Worm (Caenorhabditis elegans): ENCODE measurements around the gene dhs-9.
A peak's percentile ranks its signal among the peaks of the same experiment; 100 is the strongest.

The dhs-9 gene

DNA sequence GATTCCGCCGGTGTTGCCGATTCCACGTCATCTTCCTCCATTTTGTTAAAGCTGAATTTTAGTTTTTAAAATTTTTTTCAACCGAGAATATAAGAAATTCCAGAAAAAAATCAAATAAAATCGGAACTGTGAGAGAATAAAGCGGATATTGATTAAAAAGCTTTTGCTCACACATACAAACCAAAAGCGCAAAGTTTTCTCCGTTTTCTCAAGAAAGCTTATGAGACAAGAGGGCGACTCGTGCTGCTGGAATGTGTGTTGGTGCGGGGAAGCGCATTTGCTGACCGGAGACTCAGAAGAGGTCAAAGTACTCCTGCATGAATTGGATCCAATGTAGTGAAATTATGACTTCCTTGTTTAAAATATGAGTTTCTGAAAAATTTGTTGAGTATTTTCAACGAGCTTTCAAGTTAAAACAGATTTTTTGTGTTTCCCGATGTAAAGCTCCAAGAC is 12.1 kb upstream of the dhs-9 start, which contains the start of gene paqr-2:
Gene paqr-2 (minus strand): TSS at position 51 of the 453 bp plus-strand sequence.
- TF ChIP-seq W03F9.2 (tag; optimal IDR thresholded peaks at IDR 0.05) = no peak
- no peak for TF ChIP-seq dao-5 (tag; optimal IDR thresholded peaks at IDR 0.05)
- TF ChIP-seq him-1 (tag; optimal IDR thresholded peaks at IDR 0.05) = no peak

DNA sequence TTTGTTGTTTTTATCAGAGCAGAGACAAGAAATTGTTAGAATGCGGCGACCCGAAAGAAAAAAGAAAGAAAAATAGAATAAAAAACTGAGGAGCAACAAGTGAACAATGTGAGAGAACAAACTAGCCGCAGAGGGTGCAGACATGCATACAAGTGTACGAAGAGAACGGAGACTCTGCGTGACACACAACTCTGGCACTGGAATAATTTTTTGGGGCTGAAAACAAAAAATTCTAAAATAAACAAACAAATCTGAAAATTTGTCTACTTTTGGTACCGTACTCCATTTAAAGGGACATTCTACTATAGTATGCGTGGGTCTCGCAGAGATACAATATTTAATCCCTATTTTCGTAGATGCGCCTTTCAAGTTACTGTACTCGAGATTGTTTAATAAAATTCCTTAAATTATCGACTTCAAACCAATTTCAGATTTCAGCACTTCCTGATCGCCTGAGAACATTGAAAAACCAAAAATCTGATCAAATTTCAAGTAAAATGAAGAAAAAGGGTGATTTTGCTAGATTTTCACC is 7.2 kb upstream of the dhs-9 start:
- TF ChIP-seq him-1 (tag; optimal IDR thresholded peaks at IDR 0.05) (no peak), dao-5 (tag; optimal IDR thresholded peaks at IDR 0.05) (no peak), W03F9.2 (tag; optimal IDR thresholded peaks at IDR 0.05) (no peak)

DNA sequence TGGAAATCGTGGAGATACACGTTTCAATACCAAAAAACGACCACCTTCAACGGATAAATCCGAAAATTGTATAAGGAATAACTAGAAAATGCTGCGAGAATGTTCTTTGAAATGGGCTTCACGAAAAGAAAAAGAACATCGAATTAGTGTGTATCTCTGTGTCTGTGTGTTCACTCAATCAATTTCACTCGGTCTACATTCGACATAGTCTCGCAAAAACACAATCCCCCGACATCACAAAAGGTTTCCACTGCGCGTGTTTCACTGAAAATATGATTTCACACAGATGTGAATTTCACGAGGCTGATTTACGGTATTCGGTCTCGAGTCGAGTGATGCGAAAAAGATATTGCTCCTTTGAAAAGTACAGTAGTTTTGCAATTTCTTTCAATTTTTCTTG is 5.9 kb upstream of the dhs-9 start:
- TF ChIP-seq dao-5 (tag; optimal IDR thresholded peaks at IDR 0.05) (no peak), him-1 (tag; optimal IDR thresholded peaks at IDR 0.05) (no peak), W03F9.2 (tag; optimal IDR thresholded peaks at IDR 0.05) (no peak)

DNA sequence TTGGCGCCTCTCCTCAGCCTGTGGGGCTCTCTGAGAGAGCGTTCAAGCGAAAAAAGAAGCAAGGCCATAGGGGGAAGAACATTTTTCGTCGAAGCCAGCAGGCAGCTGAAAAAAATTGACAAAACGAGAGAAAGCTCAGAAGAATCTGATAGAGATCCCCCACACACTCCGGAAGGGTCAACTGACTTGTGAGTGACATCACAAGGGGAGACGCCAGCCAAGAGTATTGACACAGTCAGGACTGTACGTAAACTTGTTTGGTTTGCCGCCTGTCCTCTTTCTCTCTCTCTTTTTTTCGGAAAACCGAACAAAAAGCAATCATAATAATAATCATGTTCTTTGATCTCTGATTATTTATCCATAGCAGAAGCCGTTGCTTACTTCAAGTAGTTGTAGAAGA is 5.0 kb upstream of the dhs-9 start:
- TF ChIP-seq dao-5 (tag; optimal IDR thresholded peaks at IDR 0.05) = no peak
- TF ChIP-seq W03F9.2 (tag; optimal IDR thresholded peaks at IDR 0.05) = no peak
- no peak for TF ChIP-seq him-1 (tag; optimal IDR thresholded peaks at IDR 0.05)

DNA sequence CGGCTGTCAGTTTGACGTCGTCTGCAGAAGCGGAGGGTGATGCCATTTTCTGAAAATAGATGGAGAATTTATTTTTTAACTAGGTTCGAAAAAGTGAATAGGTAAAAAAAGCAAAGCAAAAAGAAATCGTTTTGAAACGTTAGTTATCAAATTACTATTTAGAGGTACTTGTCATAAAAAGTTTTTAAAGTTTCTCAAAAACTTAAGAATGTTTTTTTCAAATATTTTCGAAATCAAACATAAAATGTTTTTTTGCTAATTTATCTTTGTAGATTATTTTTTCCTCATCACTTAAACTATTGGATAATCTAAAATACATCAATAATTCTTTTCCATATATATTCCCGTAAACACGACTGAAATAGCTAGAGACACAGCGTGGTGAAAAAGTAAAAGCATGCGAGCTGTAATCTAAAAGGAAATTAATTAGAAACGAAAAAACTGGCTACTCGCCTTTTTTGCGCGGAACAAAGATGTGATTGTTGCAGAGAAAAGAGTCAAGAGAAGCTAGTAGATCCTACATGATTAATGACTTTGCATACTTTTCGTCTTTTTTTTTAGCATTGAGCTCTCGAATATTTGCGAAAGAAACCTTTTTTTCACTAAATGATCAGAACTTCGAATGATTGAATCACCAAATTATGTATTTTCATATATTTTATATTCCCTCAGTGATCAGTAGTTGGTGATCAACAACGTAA is 3.5 kb upstream of the dhs-9 start, which contains the start of gene szy-2:
Gene szy-2 (minus strand): TSS at position 51 of the 701 bp plus-strand sequence.
- TF ChIP-seq W03F9.2 (tag; optimal IDR thresholded peaks at IDR 0.05) (no peak), dao-5 (tag; optimal IDR thresholded peaks at IDR 0.05) (no peak), him-1 (tag; optimal IDR thresholded peaks at IDR 0.05) (no peak)

DNA sequence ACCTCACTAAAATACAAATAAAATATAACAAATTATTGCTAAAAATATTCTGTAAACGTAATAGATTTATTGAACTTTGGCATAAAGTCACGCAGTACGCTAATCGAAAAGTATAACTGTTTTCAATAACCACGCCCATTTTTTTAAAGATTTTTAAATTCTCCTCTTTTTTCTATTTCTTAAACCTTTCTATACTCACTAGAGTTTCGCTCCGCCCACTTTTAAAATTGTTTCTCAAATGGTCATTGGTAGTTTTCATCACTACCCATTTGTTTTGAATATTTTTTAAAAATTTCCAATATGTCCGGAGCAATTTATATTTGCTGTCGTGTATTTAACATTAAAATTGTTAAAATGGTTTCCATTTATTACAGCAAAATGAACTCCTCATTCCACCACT is 5.9 kb downstream of the dhs-9 start, which contains the start of gene Y32H12A.1:
Gene Y32H12A.1 (plus strand): TSS at position 301 of the 400 bp plus-strand sequence.
- TF ChIP-seq W03F9.2 (tag; optimal IDR thresholded peaks at IDR 0.05) (no peak), dao-5 (tag; optimal IDR thresholded peaks at IDR 0.05) (no peak), him-1 (tag; optimal IDR thresholded peaks at IDR 0.05) (no peak)

DNA sequence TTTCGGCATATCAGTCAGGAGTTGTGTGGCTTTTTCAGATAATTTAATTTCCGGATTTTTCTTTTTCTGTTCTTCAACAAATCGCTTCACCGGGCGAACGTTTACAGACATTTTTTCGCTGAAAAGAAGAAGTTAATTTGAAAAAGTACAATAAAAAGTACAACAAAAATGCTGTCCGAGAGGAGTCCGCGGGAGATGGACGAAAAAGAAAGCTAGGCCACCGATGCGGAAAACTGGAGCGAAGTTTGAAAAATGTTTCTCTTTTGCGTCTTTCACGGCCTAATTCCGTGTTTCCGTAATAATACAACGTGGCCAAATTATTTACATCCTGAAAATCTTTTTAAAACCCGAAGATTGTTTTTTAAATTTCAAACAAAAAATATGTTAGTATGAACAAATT is 18.6 kb downstream of the dhs-9 start, which contains the start of gene thoc-5:
Gene thoc-5 (minus strand): TSS at position 152 of the 400 bp plus-strand sequence.
- TF ChIP-seq him-1 (tag; optimal IDR thresholded peaks at IDR 0.05) (peak; percentile 18), dao-5 (tag; optimal IDR thresholded peaks at IDR 0.05) (no peak), W03F9.2 (tag; optimal IDR thresholded peaks at IDR 0.05) (peak; percentile 70)

DNA sequence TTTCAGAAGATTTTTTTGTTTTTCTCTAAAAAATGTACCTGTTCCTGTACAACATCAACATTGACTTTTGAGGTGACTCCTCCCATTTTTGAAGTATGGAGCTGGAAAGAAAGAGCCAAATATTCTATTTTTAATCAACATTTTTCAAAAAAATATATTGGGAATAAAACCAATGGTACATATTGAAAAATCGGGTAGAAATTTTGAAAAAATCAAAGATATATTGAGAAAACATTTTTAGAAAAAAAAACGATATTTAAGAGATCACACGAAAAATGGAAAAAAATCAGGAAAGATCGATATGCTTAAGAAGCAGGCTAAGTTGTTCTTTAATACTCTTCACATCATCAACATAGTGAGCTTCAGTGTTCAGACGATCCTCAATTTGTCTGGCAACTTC is 21.8 kb downstream of the dhs-9 start, which contains the start of gene glrx-21:
Gene glrx-21 (minus strand): TSS at position 101 of the 400 bp plus-strand sequence.
- TF ChIP-seq dao-5 (tag; optimal IDR thresholded peaks at IDR 0.05) (no peak), W03F9.2 (tag; optimal IDR thresholded peaks at IDR 0.05) (no peak), him-1 (tag; optimal IDR thresholded peaks at IDR 0.05) (no peak)

DNA sequence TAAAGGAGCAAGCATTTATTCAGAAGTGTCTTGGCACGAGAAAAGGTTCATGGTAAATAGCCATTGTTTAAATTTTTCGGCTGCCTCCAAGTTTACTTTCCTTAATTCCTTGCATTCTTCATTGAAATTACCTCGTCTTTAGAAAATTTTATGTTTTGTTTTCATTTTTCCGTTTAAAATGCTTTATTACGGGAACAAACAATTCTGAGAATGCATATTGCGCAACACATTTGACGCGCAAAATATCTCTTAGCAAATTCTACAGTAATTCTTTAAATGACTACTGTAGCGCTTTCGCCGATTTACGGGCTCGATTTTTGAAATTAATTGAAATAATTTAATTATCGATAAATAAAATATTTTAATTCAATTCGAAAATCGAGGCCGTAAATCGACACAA is 23.3 kb downstream of the dhs-9 start:
- TF ChIP-seq W03F9.2 (tag; optimal IDR thresholded peaks at IDR 0.05) (no peak), dao-5 (tag; optimal IDR thresholded peaks at IDR 0.05) (no peak), him-1 (tag; optimal IDR thresholded peaks at IDR 0.05) (no peak)

DNA sequence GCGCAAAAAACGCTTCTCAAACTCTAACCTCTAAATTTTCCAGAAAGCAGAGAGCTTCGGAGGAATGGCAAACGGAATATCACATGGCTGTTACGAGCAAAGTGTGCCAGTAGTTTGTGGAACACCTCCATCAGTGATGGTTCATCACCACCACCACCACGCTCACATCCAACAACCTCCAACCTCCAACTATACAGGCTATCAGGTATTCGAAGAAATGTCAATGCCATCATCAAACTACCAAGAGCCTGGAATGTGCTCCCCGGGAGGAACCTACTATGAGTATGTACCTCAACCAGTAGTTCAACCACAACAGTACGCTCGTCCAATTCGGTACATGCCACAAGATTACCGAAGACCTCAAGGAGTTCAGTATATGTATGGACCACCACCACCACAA is 24.3 kb downstream of the dhs-9 start:
- TF ChIP-seq W03F9.2 (tag; optimal IDR thresholded peaks at IDR 0.05) (no peak), him-1 (tag; optimal IDR thresholded peaks at IDR 0.05) (no peak), dao-5 (tag; optimal IDR thresholded peaks at IDR 0.05) (no peak)

DNA sequence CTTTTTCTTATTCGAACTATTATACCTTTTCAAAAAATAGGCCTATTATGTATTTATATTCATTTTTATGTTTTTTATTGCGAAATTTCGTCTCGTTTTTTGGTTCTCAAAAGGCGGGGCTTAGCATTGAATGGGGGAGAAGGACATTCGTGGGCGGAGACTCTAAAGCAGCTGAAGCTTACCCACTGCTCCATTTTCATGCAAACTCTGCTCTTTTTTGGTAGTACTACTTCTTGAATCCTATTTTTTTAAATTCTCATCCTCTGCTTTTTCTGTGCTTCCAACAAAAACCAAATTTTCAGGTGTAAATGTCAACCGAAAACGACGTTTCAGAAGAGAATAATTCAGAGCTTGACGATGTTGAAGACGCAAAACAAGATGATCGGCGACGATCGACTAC is 26.5 kb downstream of the dhs-9 start, which contains the start of gene ZK121.2:
Gene ZK121.2 (plus strand): TSS at position 301 of the 400 bp plus-strand sequence.
- TF ChIP-seq dao-5 (tag; optimal IDR thresholded peaks at IDR 0.05) = no peak
- TF ChIP-seq him-1 (tag; optimal IDR thresholded peaks at IDR 0.05) = no peak
- no peak for TF ChIP-seq W03F9.2 (tag; optimal IDR thresholded peaks at IDR 0.05)

DNA sequence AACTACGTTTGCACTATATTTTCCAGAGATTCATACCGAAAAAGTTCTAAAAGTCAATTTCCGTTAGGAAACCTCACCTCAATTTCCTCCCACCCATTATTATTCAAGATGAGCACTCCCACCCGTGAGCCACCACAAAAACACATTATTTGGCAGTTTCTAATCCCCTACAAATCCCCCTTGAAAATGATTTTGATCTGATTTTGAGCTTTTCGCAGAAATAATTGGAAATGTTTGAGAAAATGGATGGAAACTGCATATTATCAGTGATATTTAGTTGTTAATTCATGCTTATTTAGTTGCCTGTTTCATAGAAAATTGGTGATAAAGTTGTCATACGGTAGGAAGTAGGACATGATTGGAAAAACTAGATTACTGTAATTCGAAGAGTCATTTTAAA is 27.3 kb downstream of the dhs-9 start:
- TF ChIP-seq dao-5 (tag; optimal IDR thresholded peaks at IDR 0.05) (no peak), him-1 (tag; optimal IDR thresholded peaks at IDR 0.05) (no peak), W03F9.2 (tag; optimal IDR thresholded peaks at IDR 0.05) (no peak)

DNA sequence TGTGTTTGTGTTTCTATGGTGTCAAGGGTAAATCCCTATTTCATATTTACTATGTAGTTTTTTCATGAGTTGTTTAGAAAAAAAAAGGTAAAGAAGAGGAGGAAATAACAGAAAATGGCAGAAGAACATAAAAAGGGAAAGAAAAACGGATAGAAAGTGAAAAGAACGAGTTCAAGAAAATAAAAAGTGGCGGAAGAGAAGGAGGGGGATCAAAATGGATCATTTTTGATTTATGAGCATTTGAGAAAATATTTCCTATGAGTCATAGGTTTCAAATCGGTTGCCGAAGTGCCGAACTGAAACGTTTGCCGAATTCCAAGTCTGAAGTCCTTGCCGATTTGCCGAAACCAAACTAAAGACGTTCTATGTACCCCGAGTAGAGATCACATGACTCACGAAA is 29.1 kb downstream of the dhs-9 start:
- TF ChIP-seq W03F9.2 (tag; optimal IDR thresholded peaks at IDR 0.05) = no peak
- TF ChIP-seq dao-5 (tag; optimal IDR thresholded peaks at IDR 0.05) = no peak
- TF ChIP-seq him-1 (tag; optimal IDR thresholded peaks at IDR 0.05) = no peak

DNA sequence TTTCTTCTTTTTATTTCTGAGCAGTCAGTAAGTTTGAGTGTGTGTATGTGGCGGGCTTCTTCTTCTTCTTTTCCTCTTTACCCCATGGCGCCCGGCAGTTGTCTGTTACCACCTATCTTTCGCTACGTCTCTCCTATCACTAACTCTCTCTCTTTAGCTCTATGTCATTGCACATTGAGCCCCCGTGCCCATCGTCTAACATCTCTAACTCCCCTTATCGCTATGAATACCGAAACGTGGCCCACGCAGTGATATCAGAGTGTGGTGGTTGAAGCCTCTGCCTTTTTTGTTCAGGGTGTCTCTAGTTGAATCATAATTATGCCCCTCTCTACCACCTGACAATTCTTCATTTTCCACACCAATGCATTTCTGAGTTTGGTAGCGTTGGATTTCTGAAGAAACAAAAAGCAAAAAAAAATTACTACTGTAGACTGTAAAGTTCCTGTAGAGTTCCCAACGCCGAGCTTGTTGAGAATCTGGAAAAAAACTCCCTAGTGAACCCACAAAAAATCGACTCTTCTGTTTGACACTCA is 33.3 kb downstream of the dhs-9 start:
- TF ChIP-seq W03F9.2 (tag; optimal IDR thresholded peaks at IDR 0.05) (no peak), him-1 (tag; optimal IDR thresholded peaks at IDR 0.05) (no peak), dao-5 (tag; optimal IDR thresholded peaks at IDR 0.05) (no peak)
